Worm (Caenorhabditis elegans) whole organism, early embryonic: ENCODE data around the gene nlp-60.

Source experiments
- B0310.2 ChIP-seq: sonication (generic microtip); optimal IDR thresholded peaks from 2 replicates; lab custom pipeline; 2016; ENCODE audit warnings: mild to moderate bottlenecking, missing genetic modification characterization, missing compliant biosample characterization
- F13C5.2 ChIP-seq: sonication (generic microtip); optimal IDR thresholded peaks from 2 replicates; lab custom pipeline; 2017; ENCODE audit warnings: mild to moderate bottlenecking, missing genetic modification characterization, inconsistent platforms, missing compliant biosample characterization
- aly-1 ChIP-seq: sonication (generic microtip); optimal IDR thresholded peaks from 2 replicates; lab custom pipeline; 2016; ENCODE audit warnings: missing genetic modification characterization, missing compliant biosample characterization
- ama-1 ChIP-seq: fragments of 150-350 bp; optimal IDR thresholded peaks from 2 replicates; lab custom pipeline; 2014
- ceh-13 ChIP-seq: fragments of 200-800 bp; sonication (Bioruptor generic); optimal IDR thresholded peaks from 2 replicates; lab custom pipeline; 2018; ENCODE audit warnings: mild to moderate bottlenecking, missing genetic modification characterization, missing compliant biosample characterization
- ceh-36 ChIP-seq: sonication (generic microtip); optimal IDR thresholded peaks from 2 replicates; lab custom pipeline; 2016; ENCODE audit warnings: missing genetic modification characterization, inconsistent platforms, missing compliant biosample characterization
- ets-7 ChIP-seq: sonication (generic microtip); optimal IDR thresholded peaks from 2 replicates; lab custom pipeline; 2016; ENCODE audit warnings: missing genotype, missing genetic modification characterization, missing compliant biosample characterization
- flt-1 ChIP-seq: fragments of 200-800 bp; sonication (Bioruptor generic); IDR thresholded peaks from 2 replicates; pipeline ENCODE4 v1.3.6; 2022; ENCODE audit warnings: missing genetic modification characterization, missing compliant biosample characterization
- hmbx-1 ChIP-seq: sonication (generic microtip); optimal IDR thresholded peaks from 2 replicates; lab custom pipeline; 2016; ENCODE audit warnings: mild to moderate bottlenecking, missing genetic modification characterization, missing compliant biosample characterization
- hmg-4 ChIP-seq: fragments of 200-800 bp; sonication (Bioruptor generic); optimal IDR thresholded peaks from 2 replicates; lab custom pipeline; 2018; ENCODE audit warnings: mild to moderate bottlenecking, missing genetic modification characterization, missing compliant biosample characterization
- hnd-1 ChIP-seq: sonication (generic microtip); optimal IDR thresholded peaks from 2 replicates; lab custom pipeline; 2016; ENCODE audit warnings: missing genetic modification characterization, missing compliant biosample characterization
- pes-1 ChIP-seq: fragments of 200-800 bp; sonication (Bioruptor generic); IDR thresholded peaks from 2 replicates; pipeline ENCODE4 v1.3.6; 2022; ENCODE audit warnings: missing genetic modification reagents, missing genetic modification characterization, missing compliant biosample characterization
- scrt-1 ChIP-seq: fragments of 200-800 bp; sonication (Bioruptor generic); IDR thresholded peaks from 2 replicates; pipeline ENCODE4 v1.3.6; 2022; ENCODE audit warnings: missing genetic modification characterization, missing compliant biosample characterization
- sea-1 ChIP-seq: fragments of 200-800 bp; sonication (Bioruptor generic); conservative IDR thresholded peaks from 2 replicates; pipeline ENCODE4 v1.3.6; 2022; ENCODE audit warnings: missing genetic modification characterization, missing compliant biosample characterization
- tbx-11 ChIP-seq: fragments of 200-800 bp; sonication (Bioruptor generic); IDR thresholded peaks from 2 replicates; pipeline ENCODE4 v1.3.6; 2022; ENCODE audit warnings: missing genetic modification characterization, missing compliant biosample characterization
- tbx-37 ChIP-seq: fragments of 200-800 bp; sonication (Bioruptor generic); conservative IDR thresholded peaks from 2 replicates; pipeline ENCODE4 v1.3.6; 2022; ENCODE audit warnings: missing genetic modification reagents, missing genetic modification characterization, missing compliant biosample characterization
- tra-4 ChIP-seq: sonication (generic microtip); optimal IDR thresholded peaks from 2 replicates; lab custom pipeline; 2017; ENCODE audit warnings: missing genetic modification characterization, missing compliant biosample characterization

Gene nlp-60

ce11 chrIV:8679225-8679624, at the start of gene nlp-60:
nlp-60 (minus strand) TSS chrIV:8679325.
- no peak for TF ChIP-seq aly-1 (tag; lab: Kevin White, UChicago)
- no peak for TF ChIP-seq hmg-4
- no peak for TF ChIP-seq F13C5.2 (tag; lab: Kevin White, UChicago)
- no peak for TF ChIP-seq hnd-1 (tag; lab: Kevin White, UChicago)
- TF ChIP-seq hmbx-1 (tag; lab: Kevin White, UChicago), result no peak
- no peak for TF ChIP-seq scrt-1
- no peak for TF ChIP-seq ets-7
- TF ChIP-seq flt-1 (GFP tag; lab: Robert Waterston, UW), result no peak
- no peak for TF ChIP-seq pes-1 (GFP tag; lab: Robert Waterston, UW)
- TF ChIP-seq sea-1 (GFP tag; lab: Robert Waterston, UW), result no peak
- no peak for TF ChIP-seq tra-4 (tag; lab: Kevin White, UChicago)
- TF ChIP-seq ceh-36, result no peak
- TF ChIP-seq ceh-13, result no peak
- TF ChIP-seq B0310.2 (tag; lab: Kevin White, UChicago), result no peak
- no peak for TF ChIP-seq ama-1 (lab: Kevin White, UChicago)
- no peak for TF ChIP-seq tbx-37 (GFP tag; lab: Robert Waterston, UW)
- TF ChIP-seq tbx-11 (GFP tag; lab: Robert Waterston, UW), result no peak

- no peak for TF ChIP-seq aly-1 (tag; lab: Kevin White, UChicago)
- TF ChIP-seq tbx-37 (GFP tag; lab: Robert Waterston, UW), result no peak
- TF ChIP-seq hmbx-1 (tag; lab: Kevin White, UChicago), result no peak
- no peak for TF ChIP-seq tbx-11 (GFP tag; lab: Robert Waterston, UW)
- TF ChIP-seq B0310.2 (tag; lab: Kevin White, UChicago), result no peak
- TF ChIP-seq scrt-1, result no peak
- TF ChIP-seq F13C5.2 (tag; lab: Kevin White, UChicago), result no peak
- TF ChIP-seq hmg-4, result no peak
- TF ChIP-seq ets-7, result no peak
- no peak for TF ChIP-seq sea-1 (GFP tag; lab: Robert Waterston, UW)
- no peak for TF ChIP-seq tra-4 (tag; lab: Kevin White, UChicago)
- TF ChIP-seq hnd-1 (tag; lab: Kevin White, UChicago), result no peak
- TF ChIP-seq ceh-13, result no peak
- no peak for TF ChIP-seq ceh-36
These were observed 49.0 kb upstream of the nlp-60 start, which contains the start of gene otub-3 for ce11 chrIV:8728122-8728521. otub-3 (plus strand) TSS chrIV:8728177.

ce11 chrIV:8725345-8725744, 46.2 kb upstream of the nlp-60 start, which contains the start of gene pgm-3:
pgm-3 (plus strand) TSS chrIV:8725722.
- no peak for TF ChIP-seq sea-1 (GFP tag; lab: Robert Waterston, UW)
- no peak for TF ChIP-seq flt-1 (GFP tag; lab: Robert Waterston, UW)

- TF ChIP-seq hmg-4, result no peak
- no peak for TF ChIP-seq tbx-37 (GFP tag; lab: Robert Waterston, UW)
- no peak for TF ChIP-seq sea-1 (GFP tag; lab: Robert Waterston, UW)
- no peak for TF ChIP-seq aly-1 (tag; lab: Kevin White, UChicago)
- no peak for TF ChIP-seq ceh-13
- no peak for TF ChIP-seq F13C5.2 (tag; lab: Kevin White, UChicago)
- TF ChIP-seq ama-1 (lab: Kevin White, UChicago), result no peak
- TF ChIP-seq scrt-1, result no peak
- no peak for TF ChIP-seq ets-7
- TF ChIP-seq tra-4 (tag; lab: Kevin White, UChicago), result no peak
- no peak for TF ChIP-seq B0310.2 (tag; lab: Kevin White, UChicago)
- no peak for TF ChIP-seq pes-1 (GFP tag; lab: Robert Waterston, UW)
- TF ChIP-seq hmbx-1 (tag; lab: Kevin White, UChicago), result no peak
- no peak for TF ChIP-seq hnd-1 (tag; lab: Kevin White, UChicago)
- TF ChIP-seq ceh-36, result no peak
- no peak for TF ChIP-seq tbx-11 (GFP tag; lab: Robert Waterston, UW)
- no peak for TF ChIP-seq flt-1 (GFP tag; lab: Robert Waterston, UW)
These were observed 45.8 kb upstream of the nlp-60 start for ce11 chrIV:8724907-8725306.

ce11 chrIV:8723720-8724119, 44.6 kb upstream of the nlp-60 start, which contains the start of gene F21D5.9:
F21D5.9 (plus strand) TSS chrIV:8724020.
- TF ChIP-seq tbx-37 (GFP tag; lab: Robert Waterston, UW) (no peak), B0310.2 (tag; lab: Kevin White, UChicago) (no peak), flt-1 (GFP tag; lab: Robert Waterston, UW) (no peak), sea-1 (GFP tag; lab: Robert Waterston, UW) (no peak), ets-7 (no peak), tbx-11 (GFP tag; lab: Robert Waterston, UW) (no peak), F13C5.2 (tag; lab: Kevin White, UChicago) (no peak), hnd-1 (tag; lab: Kevin White, UChicago) (no peak), scrt-1 (no peak), hmg-4 (no peak), hmbx-1 (tag; lab: Kevin White, UChicago) (no peak), ceh-36 (no peak), ceh-13 (no peak), pes-1 (GFP tag; lab: Robert Waterston, UW) (no peak), tra-4 (tag; lab: Kevin White, UChicago) (no peak), ama-1 (lab: Kevin White, UChicago) (no peak), aly-1 (tag; lab: Kevin White, UChicago) (no peak)

DNA sequence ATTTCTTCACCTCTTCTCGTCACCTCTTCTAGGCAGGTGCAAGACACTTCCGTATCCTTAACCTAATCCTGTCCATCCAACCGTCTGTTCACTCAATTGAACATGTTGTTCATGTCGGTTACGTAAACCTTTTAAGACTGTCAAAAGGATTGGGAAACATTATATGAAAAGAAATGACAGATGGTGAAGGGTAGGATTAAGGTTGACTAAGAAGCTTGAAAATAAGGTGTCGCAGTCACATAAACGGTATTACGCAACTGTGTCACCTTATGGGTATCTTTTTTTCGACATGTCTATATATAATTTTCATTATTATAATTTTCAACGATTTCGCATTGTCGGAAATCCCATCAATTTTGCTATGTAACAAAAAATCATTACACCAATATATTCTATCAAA, 43.7 kb upstream of the nlp-60 start:
- TF ChIP-seq aly-1 (tag; lab: Kevin White, UChicago) (no peak), F13C5.2 (tag; lab: Kevin White, UChicago) (no peak), tra-4 (tag; lab: Kevin White, UChicago) (no peak), hnd-1 (tag; lab: Kevin White, UChicago) (no peak), flt-1 (GFP tag; lab: Robert Waterston, UW) (no peak), ama-1 (lab: Kevin White, UChicago) (no peak), ceh-13 (no peak), sea-1 (GFP tag; lab: Robert Waterston, UW) (no peak), ets-7 (no peak), tbx-37 (GFP tag; lab: Robert Waterston, UW) (no peak), hmg-4 (no peak)

- TF ChIP-seq ceh-13 (no peak), hmg-4 (no peak)
These were observed 39.0 kb upstream of the nlp-60 start, which contains the start of gene H23L24.1 for ce11 chrIV:8718153-8718552. H23L24.1 (plus strand) TSS chrIV:8718453.
